Worm (Caenorhabditis elegans) whole organism, L4 larva: ENCODE measurements around the gene F11C1.7.
A peak's percentile ranks its signal among the peaks of the same experiment; 100 is the strongest.

Experiments used
- F10B5.3 ChIP-seq: sonication (generic microtip); optimal IDR thresholded peaks from 2 replicates; lab custom pipeline; 2016; ENCODE audit warnings: mild to moderate bottlenecking, missing genetic modification characterization, missing compliant biosample characterization
- Y75B8A.6 ChIP-seq: fragments of 200-800 bp; sonication (Bioruptor generic); IDR thresholded peaks from 2 replicates; pipeline ENCODE4 v1.3.6; 2022; ENCODE audit warnings: missing genetic modification reagents, missing genetic modification characterization, missing compliant biosample characterization
- ZK337.2 ChIP-seq: fragments of 200-800 bp; sonication (Bioruptor generic); IDR thresholded peaks from 2 replicates; pipeline ENCODE4 v1.3.6; 2022; ENCODE audit warnings: missing genetic modification reagents, missing genetic modification characterization, missing compliant biosample characterization
- arid-1 ChIP-seq: fragments of 200-800 bp; sonication (Bioruptor generic); conservative IDR thresholded peaks from 2 replicates; pipeline ENCODE4 v1.3.6; 2022; ENCODE audit warnings: missing genetic modification reagents, missing genetic modification characterization, missing compliant biosample characterization
- attf-4 ChIP-seq: sonication (generic microtip); optimal IDR thresholded peaks from 3 replicates; lab custom pipeline; 2017; ENCODE audit warnings: missing biosample characterization, missing genetic modification characterization
- ceh-44 ChIP-seq: fragments of 200-800 bp; sonication (Bioruptor generic); IDR thresholded peaks from 2 replicates; pipeline ENCODE4 v1.3.6; 2022; ENCODE audit warnings: missing genetic modification reagents, missing genetic modification characterization, missing compliant biosample characterization
- ceh-62 ChIP-seq: sonication (generic microtip); optimal IDR thresholded peaks from 2 replicates; lab custom pipeline; 2017; ENCODE audit warnings: missing biosample characterization, missing genetic modification characterization
- ceh-82 ChIP-seq: sonication (generic microtip); optimal IDR thresholded peaks from 2 replicates; lab custom pipeline; 2017; ENCODE audit warnings: missing biosample characterization, missing genetic modification characterization
- ces-1 ChIP-seq: fragments of 150-350 bp; sonication (generic microtip); optimal IDR thresholded peaks from 4 replicates; lab custom pipeline; 2014; ENCODE audit warnings: missing biosample characterization, missing genetic modification reagents, missing genetic modification characterization
- ctbp-1 ChIP-seq: fragments of 200-800 bp; sonication (Bioruptor generic); IDR thresholded peaks from 2 replicates; pipeline ENCODE4 v1.3.6; 2022; ENCODE audit warnings: missing genetic modification reagents, missing genetic modification characterization, missing compliant biosample characterization
- daf-12 ChIP-seq: fragments of 150-350 bp; optimal IDR thresholded peaks from 2 replicates; lab custom pipeline; 2014; ENCODE audit warnings: missing biosample characterization, missing genetic modification reagents, missing genetic modification characterization
- daf-16 ChIP-seq, 3 experiments: sonication (generic microtip); optimal IDR thresholded peaks; 2 replicates each; lab custom pipeline; 2016 to 2017; ENCODE audit warnings: missing genetic modification characterization in 3 of 3, missing genetic modification reagents in 3 of 3, mild to moderate bottlenecking in 2 of 3, missing compliant biosample characterization in 2 of 3, missing biosample characterization in 1 of 3, moderate library complexity in 1 of 3
- daf-19 ChIP-seq: fragments of 200-800 bp; sonication (Bioruptor generic); conservative IDR thresholded peaks from 2 replicates; pipeline ENCODE4 v1.3.6; 2022; ENCODE audit warnings: missing genetic modification characterization, missing compliant biosample characterization
- daf-8 ChIP-seq: fragments of 200-800 bp; sonication (Bioruptor generic); IDR thresholded peaks from 2 replicates; pipeline ENCODE4 v1.3.6; 2022; ENCODE audit warnings: missing genetic modification characterization, missing compliant biosample characterization
- dmd-6 ChIP-seq: fragments of 200-800 bp; sonication (Bioruptor generic); IDR thresholded peaks from 2 replicates; pipeline ENCODE4 v1.3.6; 2022; ENCODE audit warnings: missing genetic modification reagents, missing genetic modification characterization, missing compliant biosample characterization
- dmd-8 ChIP-seq: fragments of 200-800 bp; sonication (Bioruptor generic); IDR thresholded peaks from 2 replicates; pipeline ENCODE4 v1.3.6; 2022; ENCODE audit warnings: missing genetic modification characterization, missing compliant biosample characterization
- dmd-9 ChIP-seq: fragments of 200-800 bp; sonication (Bioruptor generic); IDR thresholded peaks from 2 replicates; pipeline ENCODE4 v1.3.6; 2022; ENCODE audit warnings: missing genetic modification reagents, missing genetic modification characterization, missing compliant biosample characterization
- fkh-10 ChIP-seq: fragments of 150-350 bp; optimal IDR thresholded peaks from 2 replicates; lab custom pipeline; 2014; ENCODE audit warnings: missing biosample characterization, missing genetic modification reagents, missing genetic modification characterization
- fos-1 ChIP-seq: fragments of 150-350 bp; optimal IDR thresholded peaks from 2 replicates; lab custom pipeline; 2014; ENCODE audit warnings: missing biosample characterization, missing genetic modification characterization
- gei-8 ChIP-seq: fragments of 200-800 bp; sonication (Bioruptor generic); optimal IDR thresholded peaks from 2 replicates; lab custom pipeline; 2018; ENCODE audit warnings: mild to moderate bottlenecking, missing genetic modification characterization, missing compliant biosample characterization
- hif-1 ChIP-seq, 2 experiments: sonication (generic microtip); optimal IDR thresholded peaks; 2 replicates each; lab custom pipeline; 2016 to 2017; ENCODE audit warnings: missing compliant biosample characterization in 2 of 2, missing genetic modification characterization in 2 of 2, missing genetic modification reagents in 2 of 2, missing genotype in 2 of 2, mild to moderate bottlenecking in 1 of 2
- hlh-11 ChIP-seq: fragments of 200-800 bp; sonication (Bioruptor generic); optimal IDR thresholded peaks from 2 replicates; lab custom pipeline; 2018; ENCODE audit warnings: mild to moderate bottlenecking, missing genetic modification characterization, missing compliant biosample characterization
- hlh-30 ChIP-seq: sonication (generic microtip); optimal IDR thresholded peaks from 2 replicates; lab custom pipeline; 2017; ENCODE audit warnings: antibody characterized with exemption, mild to moderate bottlenecking, missing genetic modification characterization, missing compliant biosample characterization; ENCODE audit not compliant: insufficient read depth
- lin-13 ChIP-seq: fragments of 150-350 bp; optimal IDR thresholded peaks from 2 replicates; lab custom pipeline; 2014; ENCODE audit warnings: missing biosample characterization, missing genetic modification reagents, missing genetic modification characterization
- lin-38 ChIP-seq: fragments of 200-800 bp; sonication (Bioruptor generic); IDR thresholded peaks from 2 replicates; pipeline ENCODE4 v1.3.6; 2022; ENCODE audit warnings: missing genetic modification reagents, missing genetic modification characterization, missing compliant biosample characterization
- lin-39 ChIP-seq: fragments of 150-350 bp; optimal IDR thresholded peaks from 2 replicates; lab custom pipeline; 2014; ENCODE audit warnings: missing biosample characterization, missing genetic modification reagents, missing genetic modification characterization
- lsy-2 ChIP-seq, 2 experiments: fragments of 150-350 bp in 1 of 2; sonication (generic microtip) in 1 of 2; optimal IDR thresholded peaks; 2 replicates each; lab custom pipeline; 2014 to 2017; ENCODE audit warnings: missing biosample characterization in 2 of 2, missing genetic modification characterization in 2 of 2
- madf-5 ChIP-seq, 2 experiments: fragments of 200-800 bp; sonication (Bioruptor generic); IDR thresholded peaks; 2 replicates each; pipeline ENCODE4 v1.3.6; 2022; ENCODE audit warnings: missing compliant biosample characterization in 2 of 2, missing genetic modification characterization in 2 of 2
- mdl-1 ChIP-seq, 2 experiments: fragments of 150-350 bp in 1 of 2; sonication (generic microtip) in 1 of 2; optimal IDR thresholded peaks; 2 replicates each; lab custom pipeline; 2014 to 2017; ENCODE audit warnings: missing biosample characterization in 2 of 2, missing genetic modification characterization in 2 of 2
- mdt-29 ChIP-seq: fragments of 200-800 bp; sonication (Bioruptor generic); IDR thresholded peaks from 2 replicates; pipeline ENCODE4 v1.3.6; 2022; ENCODE audit warnings: missing genetic modification reagents, missing genetic modification characterization, missing compliant biosample characterization
- mep-1 ChIP-seq: fragments of 150-350 bp; sonication (generic microtip); optimal IDR thresholded peaks from 3 replicates; lab custom pipeline; 2014; ENCODE audit warnings: missing biosample characterization, missing genetic modification characterization
- mxl-2 ChIP-seq: fragments of 200-800 bp; sonication (Bioruptor generic); conservative IDR thresholded peaks from 2 replicates; pipeline ENCODE4 v1.3.6; 2022; ENCODE audit warnings: missing genetic modification reagents, missing genetic modification characterization, missing compliant biosample characterization
- mxl-3 ChIP-seq: fragments of 200-800 bp; sonication (Bioruptor generic); optimal IDR thresholded peaks from 2 replicates; lab custom pipeline; 2018; ENCODE audit warnings: mild to moderate bottlenecking, missing genetic modification characterization, missing compliant biosample characterization
- nhr-42 ChIP-seq: fragments of 200-800 bp; sonication (Bioruptor generic); IDR thresholded peaks from 2 replicates; pipeline ENCODE4 v1.3.6; 2022; ENCODE audit warnings: missing genetic modification characterization, missing compliant biosample characterization
- nhr-48 ChIP-seq: sonication (generic microtip); optimal IDR thresholded peaks from 2 replicates; lab custom pipeline; 2016; ENCODE audit warnings: mild to moderate bottlenecking, missing genetic modification characterization, missing compliant biosample characterization
- nhr-6 ChIP-seq: fragments of 150-350 bp; optimal IDR thresholded peaks from 2 replicates; lab custom pipeline; 2014; ENCODE audit warnings: missing biosample characterization, missing genetic modification characterization
- nhr-77 ChIP-seq: fragments of 150-350 bp; optimal IDR thresholded peaks from 2 replicates; lab custom pipeline; 2014; ENCODE audit warnings: missing biosample characterization, missing genetic modification characterization
- snpc-4 ChIP-seq: fragments of 150-350 bp; optimal IDR thresholded peaks from 2 replicates; lab custom pipeline; 2014; ENCODE audit warnings: missing biosample characterization, missing genetic modification characterization
- unc-62 ChIP-seq, 3 experiments: fragments of 150-350 bp in 1 of 3; sonication (generic microtip); optimal IDR thresholded peaks in 2 of 3; peaks in 1 of 3; 1 replicate in 1 of 3; 2 replicates in 2 of 3; lab custom pipeline; 2014 to 2017; ENCODE audit warnings: missing biosample characterization in 3 of 3, missing genetic modification characterization in 3 of 3, missing genetic modification reagents in 3 of 3, missing genotype in 1 of 3
- vab-7 ChIP-seq: fragments of 200-800 bp; sonication (Bioruptor generic); IDR thresholded peaks from 2 replicates; pipeline ENCODE4 v1.3.6; 2022; ENCODE audit warnings: missing genetic modification reagents, missing genetic modification characterization, missing compliant biosample characterization
- zfp-2 ChIP-seq: sonication (generic microtip); optimal IDR thresholded peaks from 2 replicates; lab custom pipeline; 2016; ENCODE audit warnings: mild to moderate bottlenecking, missing genetic modification characterization, missing compliant biosample characterization
- zfp-3 ChIP-seq: fragments of 200-800 bp; sonication (Bioruptor generic); conservative IDR thresholded peaks from 2 replicates; pipeline ENCODE4 v1.3.6; 2022; ENCODE audit warnings: missing genetic modification reagents, missing genetic modification characterization, missing compliant biosample characterization
- zip-11 ChIP-seq: fragments of 200-800 bp; sonication (Bioruptor generic); IDR thresholded peaks from 2 replicates; pipeline ENCODE4 v1.3.6; 2022; ENCODE audit warnings: missing genetic modification characterization, missing compliant biosample characterization
- zip-2 ChIP-seq: fragments of 150-350 bp; optimal IDR thresholded peaks from 2 replicates; lab custom pipeline; 2014; ENCODE audit warnings: missing biosample characterization, missing genetic modification characterization

The F11C1.7 gene

ce11 chrX:12976774-12977173 is 12.4 kb upstream of the F11C1.7 start, which contains the start of the genes F11C1.4 and F11C1.10:
Gene F11C1.4 (plus strand): TSS chrX:12977074.
Gene F11C1.10 (plus strand): TSS chrX:12977082.
- TF ChIP-seq mdt-29 (no peak), dmd-9 (GFP tag; lab: Robert Waterston, UW) (no peak), Y75B8A.6 (GFP tag; lab: Robert Waterston, UW) (no peak), dmd-8 (GFP tag; lab: Robert Waterston, UW) (no peak), lin-38 (GFP tag; lab: Robert Waterston, UW) (no peak), nhr-77 (tag; lab: Kevin White, UChicago) (no peak), attf-4 (tag; lab: Kevin White, UChicago) (no peak), lsy-2 (tag; optimal IDR thresholded peaks at IDR 0.05; lab: Kevin White, UChicago) (no peak)

DNA sequence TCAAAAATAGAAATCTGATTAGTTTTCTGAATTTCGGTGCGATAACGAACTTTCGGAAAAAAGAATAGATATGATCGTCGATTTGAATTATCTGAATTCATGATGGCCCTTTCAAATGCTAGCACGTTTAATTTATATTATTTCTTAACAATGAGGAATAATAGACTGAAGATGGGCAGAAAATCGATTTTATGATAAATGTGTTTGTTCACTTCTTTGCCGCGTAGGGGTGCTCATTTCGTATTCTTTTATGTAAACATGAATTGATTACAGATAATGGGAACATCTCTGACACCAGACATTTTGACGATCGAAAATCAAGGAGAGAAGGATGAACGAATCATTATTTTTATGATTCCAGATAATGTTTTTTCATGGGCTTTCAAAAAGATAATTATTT is 11.7 kb upstream of the F11C1.7 start, which contains the start of gene F11C1.9:
Gene F11C1.9 (minus strand): TSS at position 101 of the 400 bp plus-strand sequence.
- TF ChIP-seq daf-16 (GFP tag; optimal IDR thresholded peaks at IDR 0.05; lab: Kevin White, UChicago) = no peak
- peak; percentile 79 for TF ChIP-seq daf-16 (tag; optimal IDR thresholded peaks at IDR 0.05; lab: Kevin White, UChicago)
- no peak for TF ChIP-seq mxl-2 (GFP tag; lab: Robert Waterston, UW)
- no peak for TF ChIP-seq nhr-42 (GFP tag; lab: Robert Waterston, UW)
- TF ChIP-seq Y75B8A.6 (GFP tag; lab: Robert Waterston, UW) = no peak
- no peak for TF ChIP-seq attf-4 (tag; lab: Kevin White, UChicago)
- TF ChIP-seq ceh-44 (GFP tag; lab: Robert Waterston, UW) = no peak

DNA sequence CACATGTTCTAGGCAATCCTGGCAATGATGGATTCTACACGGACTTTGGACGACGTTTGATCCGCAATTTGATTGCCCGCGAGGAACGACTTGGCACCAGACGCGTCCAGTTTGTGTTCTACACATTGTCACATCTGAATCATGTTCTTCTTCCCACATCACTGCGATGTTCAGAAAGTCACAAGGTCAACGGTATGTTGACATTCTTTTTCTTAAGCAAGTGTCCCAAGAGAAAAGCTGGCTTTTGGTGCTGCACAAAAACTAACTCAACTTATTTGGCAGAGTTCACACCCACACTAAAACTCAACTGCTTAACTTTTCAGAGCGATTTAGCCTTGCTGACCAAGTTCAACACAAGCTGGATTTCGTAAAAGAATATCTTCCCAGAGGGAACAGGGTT is 10.6 kb upstream of the F11C1.7 start:
- TF ChIP-seq madf-5 (GFP tag; IDR thresholded peaks at IDR 0.05; lab: Robert Waterston, UW) (no peak), zip-11 (GFP tag; lab: Robert Waterston, UW) (no peak), fos-1 (tag; lab: Kevin White, UChicago) (no peak), attf-4 (tag; lab: Kevin White, UChicago) (no peak), snpc-4 (no peak), fkh-10 (GFP tag; lab: Kevin White, UChicago) (no peak), hlh-11 (peak; percentile 4), ZK337.2 (GFP tag; lab: Robert Waterston, UW) (no peak), dmd-6 (GFP tag; lab: Robert Waterston, UW) (no peak), ceh-44 (GFP tag; lab: Robert Waterston, UW) (no peak), hlh-30 (tag; lab: Kevin White, UChicago) (peak; percentile 4), lin-39 (tag; lab: Kevin White, UChicago) (no peak), dmd-8 (GFP tag; lab: Robert Waterston, UW) (no peak), unc-62 (GFP tag; optimal IDR thresholded peaks at IDR 0.05 in 1 of 2; lab: Kevin White, UChicago) (peak in 1 of 2 experiments; percentile 98), unc-62 (tag; optimal IDR thresholded peaks at IDR 0.05; lab: Kevin White, UChicago) (no peak), nhr-48 (tag; lab: Kevin White, UChicago) (no peak), ceh-82 (tag; lab: Kevin White, UChicago) (no peak), mdl-1 (tag; optimal IDR thresholded peaks at IDR 0.05; lab: Kevin White, UChicago) (no peak), F10B5.3 (tag; lab: Kevin White, UChicago) (no peak), daf-12 (tag; lab: Kevin White, UChicago) (no peak), arid-1 (GFP tag; lab: Robert Waterston, UW) (no peak), mxl-2 (GFP tag; lab: Robert Waterston, UW) (no peak)

DNA sequence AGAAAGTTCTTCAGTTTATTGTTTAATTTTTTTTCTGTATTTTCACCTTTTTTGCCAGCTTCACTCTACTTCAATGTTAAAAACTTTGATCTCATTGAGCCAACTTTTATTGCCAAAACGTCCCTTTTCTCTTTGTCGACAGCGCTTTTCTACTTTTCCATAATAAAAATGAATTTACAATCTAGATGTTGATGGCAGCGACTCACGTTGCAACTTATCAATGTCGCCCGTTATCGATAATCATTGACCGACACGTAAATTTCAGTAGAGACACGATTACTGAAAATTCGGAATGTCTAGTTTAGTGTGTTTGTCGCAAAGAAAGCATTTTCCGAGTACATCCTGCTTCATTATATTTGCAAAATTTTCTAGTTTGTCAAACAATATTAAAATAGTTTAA is 9.4 kb upstream of the F11C1.7 start:
- no peak for TF ChIP-seq lin-13 (GFP tag; lab: Kevin White, UChicago)
- TF ChIP-seq zip-2 = no peak
- no peak for TF ChIP-seq daf-19 (GFP tag; lab: Robert Waterston, UW)
- TF ChIP-seq daf-8 (GFP tag; lab: Robert Waterston, UW) = no peak
- TF ChIP-seq nhr-6 (tag; lab: Kevin White, UChicago) = no peak
- TF ChIP-seq ctbp-1 (GFP tag; lab: Robert Waterston, UW) = no peak
- no peak for TF ChIP-seq hif-1 (tag; optimal IDR thresholded peaks at IDR 0.05; lab: Kevin White, UChicago)
- TF ChIP-seq mep-1 (tag; lab: Kevin White, UChicago) = no peak
- TF ChIP-seq zfp-2 (tag; lab: Kevin White, UChicago) = no peak
- TF ChIP-seq ces-1 (GFP tag; lab: Kevin White, UChicago) = no peak
- TF ChIP-seq gei-8 = no peak
- no peak for TF ChIP-seq nhr-77 (tag; lab: Kevin White, UChicago)
- TF ChIP-seq ceh-62 = no peak
- TF ChIP-seq mxl-3 (GFP tag; lab: Kevin White, UChicago) = peak; percentile 36
- no peak for TF ChIP-seq vab-7 (GFP tag; lab: Robert Waterston, UW)
- no peak for TF ChIP-seq nhr-48 (tag; lab: Kevin White, UChicago)
- no peak for TF ChIP-seq zfp-3 (GFP tag; lab: Robert Waterston, UW)
- peak in 1 of 2 experiments; percentile 11 for TF ChIP-seq unc-62 (GFP tag; optimal IDR thresholded peaks at IDR 0.05 in 1 of 2; lab: Kevin White, UChicago)
- no peak for TF ChIP-seq unc-62 (tag; optimal IDR thresholded peaks at IDR 0.05; lab: Kevin White, UChicago)
